Worm (Caenorhabditis elegans) whole organism, L3 larva: Measurements from ENCODE around the gene abu-5.

Source experiments
- aly-2 ChIP-seq: fragments of 150-350 bp; optimal IDR thresholded peaks from 2 replicates; lab custom pipeline; 2014; ENCODE audit warnings: missing biosample characterization, missing genetic modification characterization
- ama-1 ChIP-seq: fragments of 150-350 bp; optimal IDR thresholded peaks from 2 replicates; lab custom pipeline; 2018
- ceh-9 ChIP-seq: sonication (generic microtip); optimal IDR thresholded peaks from 2 replicates; lab custom pipeline; 2018; ENCODE audit warnings: missing biosample characterization, missing genetic modification characterization
- egl-27 ChIP-seq: sonication (generic microtip); optimal IDR thresholded peaks from 4 replicates; lab custom pipeline; 2017; ENCODE audit warnings: missing biosample characterization, missing genetic modification reagents, missing genetic modification characterization
- elt-3 ChIP-seq, 3 experiments: fragments of 150-350 bp in 1 of 3; sonication (generic microtip) in 2 of 3; optimal IDR thresholded peaks; 2 replicates in 2 of 3; 4 replicates in 1 of 3; lab custom pipeline; 2014 to 2017; ENCODE audit warnings: missing biosample characterization in 3 of 3, missing genetic modification characterization in 3 of 3
- fos-1 ChIP-seq: fragments of 150-350 bp; optimal IDR thresholded peaks from 2 replicates; lab custom pipeline; 2014; ENCODE audit warnings: missing biosample characterization, missing genetic modification characterization
- lin-15B ChIP-seq: fragments of 150-350 bp; optimal IDR thresholded peaks from 2 replicates; lab custom pipeline; 2014; ENCODE audit warnings: missing biosample characterization, missing genetic modification characterization
- nhr-11 ChIP-seq: fragments of 150-350 bp; optimal IDR thresholded peaks from 2 replicates; lab custom pipeline; 2014; ENCODE audit warnings: missing biosample characterization, missing genetic modification characterization
- nhr-76 ChIP-seq: fragments of 150-350 bp; sonication (generic microtip); optimal IDR thresholded peaks from 5 replicates; lab custom pipeline; 2014; ENCODE audit warnings: missing biosample characterization, missing genetic modification characterization
- skn-1 ChIP-seq: fragments of 150-350 bp; optimal IDR thresholded peaks from 2 replicates; lab custom pipeline; 2014; ENCODE audit warnings: missing biosample characterization, missing genetic modification characterization
- ztf-11 ChIP-seq: fragments of 150-350 bp; optimal IDR thresholded peaks from 2 replicates; lab custom pipeline; 2014; ENCODE audit warnings: missing biosample characterization, missing genetic modification characterization

DNA sequence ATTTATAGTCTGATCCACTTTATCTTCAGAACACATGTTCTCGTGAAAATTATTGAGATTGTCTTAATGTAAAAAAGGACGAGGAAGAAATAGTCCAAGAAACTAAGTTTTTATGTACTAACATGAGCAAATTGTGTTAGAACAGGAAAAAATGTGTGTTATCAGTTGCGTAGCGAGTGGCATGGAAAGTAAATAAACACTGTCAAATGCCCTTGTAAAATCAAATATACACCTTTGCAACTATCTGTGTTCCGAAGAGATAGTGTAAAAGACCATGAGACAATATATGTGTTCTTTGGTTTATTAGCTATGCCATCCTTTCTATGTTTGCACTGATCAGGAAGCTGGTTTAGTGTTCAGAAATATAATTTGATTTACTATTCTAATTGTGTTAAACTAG is 2.6 kb downstream of the abu-5 start:
- TF ChIP-seq skn-1 (tag; lab: Kevin White, UChicago) (no peak), ztf-11 (tag; lab: Kevin White, UChicago) (no peak), ama-1 (lab: Kevin White, UChicago) (no peak), nhr-76 (no peak), aly-2 (tag; lab: Kevin White, UChicago) (no peak), fos-1 (no peak), egl-27 (tag; lab: Kevin White, UChicago) (no peak), lin-15B (tag; lab: Kevin White, UChicago) (no peak), elt-3 (tag; optimal IDR thresholded peaks at IDR 0.05; lab: Kevin White, UChicago) (no peak), ceh-9 (tag; lab: Kevin White, UChicago) (no peak), nhr-11 (no peak)
